Worm (Caenorhabditis elegans) whole organism, late embryonic: ENCODE measurements around the gene F16B12.4.

Source experiments
- C08G9.2 ChIP-seq: sonication (generic microtip); optimal IDR thresholded peaks from 2 replicates; lab custom pipeline; 2016; ENCODE audit warnings: mild to moderate bottlenecking, missing genetic modification characterization, moderate library complexity, missing compliant biosample characterization
- K09A11.1 ChIP-seq: sonication (generic microtip); optimal IDR thresholded peaks from 2 replicates; lab custom pipeline; 2017; ENCODE audit warnings: antibody characterized with exemption, mild to moderate bottlenecking, missing genetic modification characterization, missing compliant biosample characterization; ENCODE audit not compliant: insufficient read depth
- Y22D7AL.16 ChIP-seq: sonication (generic microtip); optimal IDR thresholded peaks from 2 replicates; lab custom pipeline; 2016; ENCODE audit warnings: missing genetic modification characterization, missing compliant biosample characterization
- ama-1 ChIP-seq: fragments of 150-350 bp; optimal IDR thresholded peaks from 2 replicates; lab custom pipeline; 2014
- eyg-1 ChIP-seq: sonication (generic microtip); optimal IDR thresholded peaks from 2 replicates; lab custom pipeline; 2016; ENCODE audit warnings: missing genotype, missing genetic modification characterization, missing compliant biosample characterization
- fkh-10 ChIP-seq: fragments of 150-350 bp; optimal IDR thresholded peaks from 2 replicates; lab custom pipeline; 2014; ENCODE audit warnings: missing biosample characterization, missing genetic modification reagents, missing genetic modification characterization
- lin-11 ChIP-seq: fragments of 200-800 bp; sonication (Bioruptor generic); optimal IDR thresholded peaks from 2 replicates; lab custom pipeline; 2018; ENCODE audit warnings: mild to moderate bottlenecking, missing genetic modification characterization, missing compliant biosample characterization
- nfya-1 ChIP-seq: sonication (generic microtip); optimal IDR thresholded peaks from 2 replicates; lab custom pipeline; 2017; ENCODE audit warnings: missing genetic modification characterization, mild to moderate bottlenecking, missing compliant biosample characterization, antibody characterized with exemption, moderate library complexity
- nhr-11 ChIP-seq: fragments of 150-350 bp; optimal IDR thresholded peaks from 2 replicates; lab custom pipeline; 2014; ENCODE audit warnings: missing biosample characterization, missing genetic modification characterization
- npax-4 ChIP-seq: sonication (generic microtip); optimal IDR thresholded peaks from 2 replicates; lab custom pipeline; 2016; ENCODE audit warnings: missing genetic modification characterization, missing compliant biosample characterization
- pat-9 ChIP-seq: fragments of 200-800 bp; sonication (Bioruptor generic); optimal IDR thresholded peaks from 2 replicates; lab custom pipeline; 2018; ENCODE audit warnings: mild to moderate bottlenecking, missing genetic modification characterization, moderate library complexity, missing compliant biosample characterization
- pha-4 ChIP-seq: fragments of 150-350 bp; optimal IDR thresholded peaks from 2 replicates; lab custom pipeline; 2018; ENCODE audit warnings: missing biosample characterization, missing genetic modification reagents, missing genetic modification characterization
- unc-55 ChIP-seq: sonication (generic microtip); optimal IDR thresholded peaks from 2 replicates; lab custom pipeline; 2017; ENCODE audit warnings: missing biosample characterization, missing genetic modification reagents, missing genetic modification characterization

ce11 chrX:14113347-14113746, 14.9 kb upstream of the F16B12.4 start, which contains the start of gene nhr-281:
- TF ChIP-seq unc-55 (GFP tag; lab: Kevin White, UChicago) (no peak), npax-4 (no peak), pha-4 (no peak), fkh-10 (GFP tag; lab: Kevin White, UChicago) (no peak), pat-9 (tag; lab: Kevin White, UChicago) (no peak), lin-11 (tag; lab: Kevin White, UChicago) (no peak), K09A11.1 (tag; lab: Kevin White, UChicago) (no peak), eyg-1 (tag; lab: Kevin White, UChicago) (no peak), Y22D7AL.16 (tag; lab: Kevin White, UChicago) (no peak), ama-1 (lab: Kevin White, UChicago) (no peak), nfya-1 (tag; lab: Kevin White, UChicago) (no peak), C08G9.2 (no peak), nhr-11 (no peak)
